Worm (Caenorhabditis elegans) whole organism, L1 larva: ENCODE data around the gene ets-7.
A peak's percentile ranks its signal among the peaks of the same experiment; 100 is the strongest.

Experiments
- Y116A8C.19 ChIP-seq: sonication (generic microtip); optimal IDR thresholded peaks from 2 replicates; lab custom pipeline; 2016; ENCODE audit warnings: missing compliant biosample characterization, missing genetic modification characterization, borderline replicate concordance
- aha-1 ChIP-seq: fragments of 150-350 bp; optimal IDR thresholded peaks from 2 replicates; lab custom pipeline; 2014; ENCODE audit warnings: missing biosample characterization, missing genetic modification characterization
- ama-1 ChIP-seq: fragments of 150-350 bp; optimal IDR thresholded peaks from 2 replicates; lab custom pipeline; 2014
- blmp-1 ChIP-seq: fragments of 150-350 bp; optimal IDR thresholded peaks from 2 replicates; lab custom pipeline; 2014; ENCODE audit warnings: missing biosample characterization, missing genetic modification characterization
- ceh-82 ChIP-seq, 3 experiments: fragments of 150-350 bp in 1 of 3; sonication (generic microtip) in 2 of 3; optimal IDR thresholded peaks; 2 replicates each; lab custom pipeline; 2014 to 2017; ENCODE audit warnings: missing biosample characterization in 3 of 3, missing genetic modification characterization in 3 of 3
- ceh-88 ChIP-seq: fragments of 200-800 bp; sonication (Bioruptor generic); IDR thresholded peaks from 2 replicates; pipeline ENCODE4 v1.3.6; 2022; ENCODE audit warnings: missing genetic modification characterization, missing compliant biosample characterization
- ceh-90 ChIP-seq: sonication (generic microtip); optimal IDR thresholded peaks from 2 replicates; lab custom pipeline; 2016; ENCODE audit warnings: missing genetic modification characterization, missing compliant biosample characterization
- dpl-1 ChIP-seq, 3 experiments: fragments of 150-350 bp in 2 of 3; sonication (generic microtip) in 1 of 3; optimal IDR thresholded peaks; 2 replicates each; lab custom pipeline; 2014 to 2017; ENCODE audit warnings: missing biosample characterization in 3 of 3, missing genetic modification characterization in 3 of 3, missing genetic modification reagents in 3 of 3
- dsc-1 ChIP-seq: sonication (generic microtip); optimal IDR thresholded peaks from 2 replicates; lab custom pipeline; 2016; ENCODE audit warnings: mild to moderate bottlenecking, missing genetic modification characterization, missing compliant biosample characterization
- efl-1 ChIP-seq, 4 experiments: fragments of 150-350 bp; optimal IDR thresholded peaks in 3 of 4; peaks in 1 of 4; 1 replicate in 1 of 4; 2 replicates in 3 of 4; lab custom pipeline; 2014; ENCODE audit warnings: missing biosample characterization in 2 of 4, missing genetic modification characterization in 2 of 4, missing genetic modification reagents in 2 of 4
- efl-3 ChIP-seq: fragments of 200-800 bp; sonication (Bioruptor generic); optimal IDR thresholded peaks from 2 replicates; lab custom pipeline; 2018; ENCODE audit warnings: mild to moderate bottlenecking, missing genetic modification characterization, missing compliant biosample characterization
- egl-13 ChIP-seq: sonication (generic microtip); optimal IDR thresholded peaks from 2 replicates; lab custom pipeline; 2016; ENCODE audit warnings: missing genotype, missing genetic modification reagents, missing genetic modification characterization, missing compliant biosample characterization
- egl-27 ChIP-seq, 2 experiments: fragments of 150-350 bp in 1 of 2; sonication (generic microtip); optimal IDR thresholded peaks; 3 replicates each; lab custom pipeline; 2017 to 2018; ENCODE audit warnings: missing biosample characterization in 2 of 2, missing genetic modification characterization in 2 of 2, missing genetic modification reagents in 2 of 2
- fkh-10 ChIP-seq: sonication (generic microtip); optimal IDR thresholded peaks from 2 replicates; lab custom pipeline; 2017; ENCODE audit warnings: missing biosample characterization, missing genetic modification reagents, missing genetic modification characterization
- fkh-4 ChIP-seq: sonication (generic microtip); optimal IDR thresholded peaks from 2 replicates; lab custom pipeline; 2016; ENCODE audit warnings: missing compliant biosample characterization, missing genetic modification characterization, borderline replicate concordance
- fkh-8 ChIP-seq: sonication (generic microtip); optimal IDR thresholded peaks from 2 replicates; lab custom pipeline; 2016; ENCODE audit warnings: mild to moderate bottlenecking, missing genetic modification characterization, missing compliant biosample characterization
- hlh-17 ChIP-seq: fragments of 200-800 bp; sonication (Bioruptor generic); optimal IDR thresholded peaks from 2 replicates; lab custom pipeline; 2018; ENCODE audit warnings: missing genetic modification characterization, mild to moderate bottlenecking, missing compliant biosample characterization, moderate library complexity, borderline replicate concordance
- hpl-2 ChIP-seq: fragments of 150-350 bp; optimal IDR thresholded peaks from 2 replicates; lab custom pipeline; 2014; ENCODE audit warnings: missing biosample characterization, missing genetic modification reagents, missing genetic modification characterization
- irx-1 ChIP-seq: sonication (generic microtip); optimal IDR thresholded peaks from 2 replicates; lab custom pipeline; 2016; ENCODE audit warnings: missing genetic modification characterization, missing compliant biosample characterization
- isw-1 ChIP-seq: fragments of 200-800 bp; sonication (Bioruptor generic); IDR thresholded peaks from 2 replicates; pipeline ENCODE4 v1.3.6; 2022; ENCODE audit warnings: missing genetic modification characterization, missing compliant biosample characterization
- jun-1 ChIP-seq: fragments of 150-350 bp; optimal IDR thresholded peaks from 2 replicates; lab custom pipeline; 2014; ENCODE audit warnings: missing biosample characterization, missing genetic modification reagents, missing genetic modification characterization
- lin-14 ChIP-seq: fragments of 200-800 bp; sonication (Bioruptor generic); optimal IDR thresholded peaks from 2 replicates; lab custom pipeline; 2018; ENCODE audit warnings: mild to moderate bottlenecking, missing genetic modification characterization, moderate library complexity, missing compliant biosample characterization
- lin-35 ChIP-seq, 2 experiments: fragments of 150-350 bp; optimal IDR thresholded peaks; 2 replicates each; lab custom pipeline; 2014; ENCODE audit warnings: missing biosample characterization in 2 of 2, missing genetic modification characterization in 2 of 2, missing genetic modification reagents in 2 of 2
- lir-3 ChIP-seq: sonication (generic microtip); optimal IDR thresholded peaks from 2 replicates; lab custom pipeline; 2016; ENCODE audit warnings: mild to moderate bottlenecking, missing genetic modification characterization, moderate library complexity, missing compliant biosample characterization; ENCODE audit not compliant: poor library complexity
- lsy-2 ChIP-seq, 2 experiments: fragments of 150-350 bp; optimal IDR thresholded peaks; 2 replicates each; lab custom pipeline; 2014; ENCODE audit warnings: missing biosample characterization in 2 of 2, missing genetic modification characterization in 2 of 2
- mab-9 ChIP-seq: fragments of 200-800 bp; sonication (Bioruptor generic); IDR thresholded peaks from 2 replicates; pipeline ENCODE4 v1.3.6; 2022; ENCODE audit warnings: missing genetic modification reagents, missing genetic modification characterization, missing compliant biosample characterization
- mdl-1 ChIP-seq, 2 experiments: fragments of 150-350 bp; optimal IDR thresholded peaks; 2 replicates each; lab custom pipeline; 2014 to 2017; ENCODE audit warnings: missing biosample characterization in 2 of 2, missing genetic modification characterization in 2 of 2, inconsistent platforms in 1 of 2
- nhr-12 ChIP-seq: sonication (generic microtip); optimal IDR thresholded peaks from 2 replicates; lab custom pipeline; 2017; ENCODE audit warnings: missing biosample characterization, missing genetic modification characterization
- nhr-19 ChIP-seq: fragments of 200-800 bp; sonication (Bioruptor generic); conservative IDR thresholded peaks from 2 replicates; pipeline ENCODE4 v1.3.6; 2022; ENCODE audit warnings: missing genetic modification characterization, missing compliant biosample characterization
- nhr-28 ChIP-seq: fragments of 150-350 bp; optimal IDR thresholded peaks from 2 replicates; lab custom pipeline; 2014; ENCODE audit warnings: missing biosample characterization, missing genetic modification characterization
- nhr-77 ChIP-seq: fragments of 150-350 bp; optimal IDR thresholded peaks from 2 replicates; lab custom pipeline; 2014; ENCODE audit warnings: missing biosample characterization, missing genetic modification characterization
- nhr-85 ChIP-seq: sonication (generic microtip); peaks from one replicate; lab custom pipeline; 2016; ENCODE audit warnings: missing genetic modification characterization, inconsistent platforms, missing compliant biosample characterization
- nhr-90 ChIP-seq: sonication (generic microtip); optimal IDR thresholded peaks from 2 replicates; lab custom pipeline; 2016; ENCODE audit warnings: mild to moderate bottlenecking, missing genetic modification characterization, missing compliant biosample characterization; ENCODE audit not compliant: poor library complexity
- pag-3 ChIP-seq: sonication (generic microtip); optimal IDR thresholded peaks from 2 replicates; lab custom pipeline; 2017; ENCODE audit warnings: missing genetic modification characterization, mild to moderate bottlenecking, missing compliant biosample characterization, antibody characterized with exemption, borderline replicate concordance; ENCODE audit not compliant: insufficient read depth
- pax-3 ChIP-seq: fragments of 200-800 bp; sonication (Bioruptor generic); optimal IDR thresholded peaks from 2 replicates; lab custom pipeline; 2018; ENCODE audit warnings: mild to moderate bottlenecking, missing genetic modification characterization, moderate library complexity, missing compliant biosample characterization
- pqm-1 ChIP-seq: sonication (generic microtip); optimal IDR thresholded peaks from 3 replicates; lab custom pipeline; 2017; ENCODE audit warnings: missing biosample characterization, missing genetic modification characterization
- rnt-1 ChIP-seq: sonication (generic microtip); optimal IDR thresholded peaks from 2 replicates; lab custom pipeline; 2016; ENCODE audit warnings: mild to moderate bottlenecking, missing genetic modification characterization, moderate library complexity, missing compliant biosample characterization
- snu-23 ChIP-seq: sonication (generic microtip); optimal IDR thresholded peaks from 2 replicates; lab custom pipeline; 2016; ENCODE audit warnings: missing genetic modification characterization, missing compliant biosample characterization
- sox-4 ChIP-seq: sonication (generic microtip); optimal IDR thresholded peaks from 2 replicates; lab custom pipeline; 2016; ENCODE audit warnings: missing genetic modification characterization, missing compliant biosample characterization
- sptf-1 ChIP-seq: fragments of 150-350 bp; optimal IDR thresholded peaks from 2 replicates; lab custom pipeline; 2014; ENCODE audit warnings: missing biosample characterization, missing genetic modification characterization
- sup-37 ChIP-seq: fragments of 200-800 bp; sonication (Bioruptor generic); optimal IDR thresholded peaks from 2 replicates; lab custom pipeline; 2018; ENCODE audit warnings: mild to moderate bottlenecking, missing genetic modification characterization, missing compliant biosample characterization
- swsn-7 ChIP-seq: sonication (generic microtip); optimal IDR thresholded peaks from 2 replicates; lab custom pipeline; 2016; ENCODE audit warnings: missing genetic modification characterization, missing compliant biosample characterization
- tbx-2 ChIP-seq: sonication (generic microtip); optimal IDR thresholded peaks from 2 replicates; lab custom pipeline; 2016; ENCODE audit warnings: missing genetic modification characterization, missing compliant biosample characterization
- unc-30 ChIP-seq: sonication (generic microtip); optimal IDR thresholded peaks from 2 replicates; lab custom pipeline; 2017; ENCODE audit warnings: missing biosample characterization, missing genetic modification characterization
- unc-62 ChIP-seq: fragments of 150-350 bp; optimal IDR thresholded peaks from 2 replicates; lab custom pipeline; 2014; ENCODE audit warnings: missing biosample characterization, missing genetic modification reagents, missing genetic modification characterization
- unc-86 ChIP-seq: sonication (generic microtip); optimal IDR thresholded peaks from 2 replicates; lab custom pipeline; 2016; ENCODE audit warnings: missing genetic modification characterization, missing compliant biosample characterization
- unc-98 ChIP-seq: fragments of 200-800 bp; sonication (Bioruptor generic); IDR thresholded peaks from 2 replicates; pipeline ENCODE4 v1.3.6; 2022; ENCODE audit warnings: missing genetic modification characterization, missing compliant biosample characterization
- vab-15 ChIP-seq: sonication (generic microtip); optimal IDR thresholded peaks from 2 replicates; lab custom pipeline; 2017; ENCODE audit warnings: missing genotype, mild to moderate bottlenecking, missing genetic modification characterization, missing compliant biosample characterization
- zag-1 ChIP-seq: fragments of 150-350 bp; optimal IDR thresholded peaks from 2 replicates; lab custom pipeline; 2014; ENCODE audit warnings: missing biosample characterization, missing genetic modification characterization
- ztf-4 ChIP-seq: fragments of 150-350 bp; optimal IDR thresholded peaks from 2 replicates; lab custom pipeline; 2014; ENCODE audit warnings: missing biosample characterization, missing genetic modification characterization

ets-7 gene

DNA sequence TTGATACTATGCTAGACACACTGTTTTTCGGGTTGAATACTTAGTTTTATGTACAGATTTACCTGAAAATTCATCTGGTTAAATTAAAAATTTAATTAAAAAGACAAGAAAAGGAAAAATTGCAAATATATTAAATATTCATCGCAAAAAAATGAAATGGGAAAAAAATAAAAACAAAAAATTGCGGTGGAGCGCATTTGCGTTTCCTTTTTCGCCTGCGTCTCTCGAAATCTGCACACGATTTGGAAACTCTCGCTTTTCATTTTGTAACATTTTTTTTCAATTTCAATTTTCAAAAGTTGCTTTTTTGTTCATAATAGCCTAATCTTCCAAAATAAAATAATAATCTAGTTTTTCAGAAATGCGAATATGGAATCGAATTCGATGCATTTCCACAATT lies 29.0 kb upstream of the ets-7 start, which contains the start of the genes F19F10.11 and C50E3.5 (continued):
- TF ChIP-seq nhr-28 (tag; lab: Kevin White, UChicago) = no peak
- TF ChIP-seq fkh-4 (tag; lab: Kevin White, UChicago) = no peak
- TF ChIP-seq mab-9 (GFP tag; lab: Robert Waterston, UW) = no peak
- TF ChIP-seq tbx-2 = peak; percentile 70
- TF ChIP-seq unc-30 (tag; lab: Kevin White, UChicago) = no peak
- peak; percentile 78 for TF ChIP-seq snu-23 (GFP tag; lab: Kevin White, UChicago)
- TF ChIP-seq unc-86 = peak; percentile 64
- no peak for TF ChIP-seq egl-27 (tag; optimal IDR thresholded peaks at IDR 0.05; lab: Kevin White, UChicago)
- TF ChIP-seq pax-3 = no peak
- TF ChIP-seq zag-1 = no peak
- no peak for TF ChIP-seq hlh-17 (GFP tag; lab: Kevin White, UChicago)

DNA sequence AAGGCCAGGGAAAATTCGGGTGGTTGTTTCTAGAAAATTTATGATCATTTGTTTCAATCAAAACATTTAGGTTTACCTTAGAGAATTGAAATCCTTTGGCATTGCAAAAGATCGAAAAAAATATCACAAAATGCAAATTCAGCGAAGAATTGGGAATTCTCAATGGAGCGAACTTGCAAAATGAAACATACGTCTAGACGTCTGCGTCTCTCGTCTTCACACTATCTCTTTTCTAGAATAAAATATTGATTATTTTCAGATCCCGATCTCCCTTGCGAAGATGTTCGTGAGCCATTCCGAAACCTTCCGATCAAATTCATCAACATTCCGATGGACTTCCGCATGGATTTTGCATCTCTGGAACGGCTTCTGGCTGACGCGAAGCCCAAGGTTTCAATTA lies 21.8 kb upstream of the ets-7 start, which contains the start of gene ets-6:
Gene ets-6 (minus strand): TSS at position 169 of the 400 bp plus-strand sequence.
- TF ChIP-seq ceh-82 (tag; optimal IDR thresholded peaks at IDR 0.05; lab: Kevin White, UChicago) = peak in 2 of 3 experiments; percentile 26 to 27
- no peak for TF ChIP-seq hpl-2 (GFP tag; lab: Kevin White, UChicago)
- no peak for TF ChIP-seq irx-1 (tag; lab: Kevin White, UChicago)
- no peak for TF ChIP-seq fkh-8 (tag; lab: Kevin White, UChicago)
- TF ChIP-seq sptf-1 = no peak
- no peak for TF ChIP-seq nhr-28 (tag; lab: Kevin White, UChicago)
- TF ChIP-seq mdl-1 (tag; optimal IDR thresholded peaks at IDR 0.05; lab: Kevin White, UChicago) = no peak
- peak; percentile 58 to 79 for TF ChIP-seq lin-35 (GFP tag; optimal IDR thresholded peaks at IDR 0.05; lab: Kevin White, UChicago)
- no peak for TF ChIP-seq aha-1 (tag; lab: Kevin White, UChicago)
- peak; percentile 82 for TF ChIP-seq nhr-85
- TF ChIP-seq fkh-10 (GFP tag; lab: Kevin White, UChicago) = no peak
- no peak for TF ChIP-seq unc-98
- no peak for TF ChIP-seq ama-1 (lab: Kevin White, UChicago)
- TF ChIP-seq lin-14 = no peak
- TF ChIP-seq nhr-19 (GFP tag; lab: Robert Waterston, UW) = peak; percentile 54
- TF ChIP-seq zag-1 = no peak
- peak; percentile 54 for TF ChIP-seq rnt-1
- no peak for TF ChIP-seq unc-62
- TF ChIP-seq sup-37 (GFP tag; lab: Kevin White, UChicago) = no peak
- no peak for TF ChIP-seq pqm-1 (tag; lab: Kevin White, UChicago)
- TF ChIP-seq nhr-90 (tag; lab: Kevin White, UChicago) = peak; percentile 46
- peak; percentile 54 for TF ChIP-seq tbx-2
- TF ChIP-seq ceh-90 = no peak
- peak; percentile 60 for TF ChIP-seq nhr-77 (tag; lab: Kevin White, UChicago)
- TF ChIP-seq isw-1 = no peak
- TF ChIP-seq pag-3 (tag; lab: Kevin White, UChicago) = no peak
- TF ChIP-seq lsy-2 (tag; optimal IDR thresholded peaks at IDR 0.05; lab: Kevin White, UChicago) = peak; percentile 66 to 77
- TF ChIP-seq nhr-12 (tag; lab: Kevin White, UChicago) = no peak
- TF ChIP-seq egl-13 = no peak
- peak; percentile 44 for TF ChIP-seq dsc-1 (tag; lab: Kevin White, UChicago)
- no peak for TF ChIP-seq ceh-88 (GFP tag; lab: Robert Waterston, UW)
- peak; percentile 75 to 77 for TF ChIP-seq efl-1 (optimal IDR thresholded peaks at IDR 0.05; lab: Kevin White, UChicago)
- peak; percentile 67 to 96 for TF ChIP-seq efl-1 (GFP tag; optimal IDR thresholded peaks at IDR 0.05 in 1 of 2; lab: Kevin White, UChicago)
- peak; percentile 20 for TF ChIP-seq blmp-1
- TF ChIP-seq unc-30 (tag; lab: Kevin White, UChicago) = no peak
- no peak for TF ChIP-seq vab-15 (tag; lab: Kevin White, UChicago)
- no peak for TF ChIP-seq lir-3 (tag; lab: Kevin White, UChicago)
- no peak for TF ChIP-seq ztf-4 (tag; lab: Kevin White, UChicago)
- no peak for TF ChIP-seq pax-3
- peak; percentile 74 for TF ChIP-seq snu-23 (GFP tag; lab: Kevin White, UChicago)
- TF ChIP-seq Y116A8C.19 (tag; lab: Kevin White, UChicago) = no peak
- TF ChIP-seq sox-4 = no peak
- peak; percentile 62 for TF ChIP-seq swsn-7 (tag; lab: Kevin White, UChicago)
- TF ChIP-seq efl-3 (GFP tag; lab: Kevin White, UChicago) = no peak
- TF ChIP-seq dpl-1 (GFP tag; optimal IDR thresholded peaks at IDR 0.05; lab: Kevin White, UChicago) = peak; percentile 39 to 65 (median 58)
- TF ChIP-seq jun-1 (tag; lab: Kevin White, UChicago) = peak; percentile 49
